Fruit fly (Drosophila melanogaster): Measurements from ENCODE around the gene Atg18a.

Gene Atg18a

dm6 chr3L:8186627-8187396 lies at the start of gene Atg18a, which contains the start of gene ERR (continued):
- TF ChIP-seq kay (GFP tag; optimal IDR thresholded peaks at IDR 0.05) (peak; percentile 40), zen2 (GFP tag; IDR thresholded peaks at IDR 0.05; ENCODE audit: partially characterized antibody) (no peak), GATAe (GFP tag; conservative IDR thresholded peaks at IDR 0.05) (peak; percentile 49; the same call in 1 of the 2 replicates), CG1233 (GFP tag; optimal IDR thresholded peaks at IDR 0.05) (peak; percentile 77), crol (GFP tag; IDR thresholded peaks at IDR 0.05) (no peak), Nf-YC (tag; optimal IDR thresholded peaks at IDR 0.05) (peak; percentile 81), so (GFP tag; IDR thresholded peaks at IDR 0.05) (0 out of 3 replicates have a peak, but pooled peaks have one; percentile 66), Rx (GFP tag; IDR thresholded peaks at IDR 0.05) (peak; percentile 82), CG11247 (GFP tag; IDR thresholded peaks at IDR 0.05) (peak; percentile 80), zfh1 (GFP tag; IDR thresholded peaks at IDR 0.05) (peak; percentile 82; the same call in 2 of the 3 replicates), pros (GFP tag; optimal IDR thresholded peaks at IDR 0.05) (no peak), cas (GFP tag; IDR thresholded peaks at IDR 0.05) (peak; percentile 83), yki (optimal IDR thresholded peaks at IDR 0.05) (no peak), nmo (GFP tag; optimal IDR thresholded peaks at IDR 0.05) (peak; percentile 92), CG17328 (GFP tag; IDR thresholded peaks at IDR 0.05) (peak; percentile 64), mld (GFP tag; IDR thresholded peaks at IDR 0.05; ENCODE audit: partially characterized antibody) (no peak), Dek (tag; optimal IDR thresholded peaks at IDR 0.05) (peak; percentile 87), CG7357 (GFP tag; IDR thresholded peaks at IDR 0.05) (peak; percentile 74), tap (tag; optimal IDR thresholded peaks at IDR 0.05) (no peak), Ssrp (tag; optimal IDR thresholded peaks at IDR 0.05) (peak; percentile 88), YL-1 (GFP tag; optimal IDR thresholded peaks at IDR 0.05) (peak; percentile 74), CG12155 (GFP tag; optimal IDR thresholded peaks at IDR 0.05) (peak; percentile 90), ap (GFP tag; IDR thresholded peaks at IDR 0.05) (peak; percentile 74), Atf-2 (GFP tag; optimal IDR thresholded peaks at IDR 0.05) (peak; percentile 45), otp (GFP tag; IDR thresholded peaks at IDR 0.05) (0 out of 3 replicates have a peak, but pooled peaks have one; percentile 50), D (optimal IDR thresholded peaks at IDR 0.05) (peak; percentile 39), D (GFP tag; optimal IDR thresholded peaks at IDR 0.05) (peak; percentile 79), CG30431 (GFP tag; optimal IDR thresholded peaks at IDR 0.05) (peak; percentile 74), D19B (GFP tag; optimal IDR thresholded peaks at IDR 0.05) (peak; percentile 60), CG7745 (tag; optimal IDR thresholded peaks at IDR 0.05) (no peak), Rfx (GFP tag; IDR thresholded peaks at IDR 0.05) (peak; percentile 94), repo (GFP tag; optimal IDR thresholded peaks at IDR 0.05) (peak; percentile 20), CG11696 (GFP tag; IDR thresholded peaks at IDR 0.05) (0 out of 2 replicates have a peak, but pooled peaks have one; percentile 13), grau (tag; optimal IDR thresholded peaks at IDR 0.05) (peak; percentile 85), Max (GFP tag; optimal IDR thresholded peaks at IDR 0.05) (peak; percentile 81), scrt (GFP tag; optimal IDR thresholded peaks at IDR 0.05) (peak; percentile 73), phol (tag; optimal IDR thresholded peaks at IDR 0.05) (peak; percentile 90), NC2α (GFP tag; optimal IDR thresholded peaks at IDR 0.05) (peak; percentile 57), CG14441 (GFP tag; IDR thresholded peaks at IDR 0.05) (peak; percentile 90), h (optimal IDR thresholded peaks at IDR 0.05) (no peak), slp2 (GFP tag; optimal IDR thresholded peaks at IDR 0.05) (peak; percentile 76), CG8924 (tag; optimal IDR thresholded peaks at IDR 0.05) (peak; percentile 82), run (tag; optimal IDR thresholded peaks at IDR 0.05) (no peak), lola (GFP tag; optimal IDR thresholded peaks at IDR 0.05) (peak in 1 of 3 experiments; percentile 79), CG14667 (GFP tag; IDR thresholded peaks at IDR 0.05) (peak; percentile 89), nom (GFP tag; optimal IDR thresholded peaks at IDR 0.05) (no peak), insv (GFP tag; optimal IDR thresholded peaks at IDR 0.05) (peak in 1 of 2 experiments; percentile 67), luna (GFP tag; optimal IDR thresholded peaks at IDR 0.05) (peak; percentile 23), dm (GFP tag; optimal IDR thresholded peaks at IDR 0.05) (peak; percentile 69), CG6791 (GFP tag; IDR thresholded peaks at IDR 0.05; ENCODE audit: partially characterized antibody) (peak; percentile 45; the same call in 1 of the 3 replicates)

Measured in whole organism, embryonic.